Fruit fly (Drosophila melanogaster): ENCODE results near the gene CG17207.

dm6 chr3R:12398054-12398453, 40.9 kb downstream of the CG17207 start:
- TF ChIP-seq CG10348 (GFP tag; IDR thresholded peaks at IDR 0.05) (no peak), CG32121 (GFP tag; IDR thresholded peaks at IDR 0.05) (no peak), D1 (tag; optimal IDR thresholded peaks at IDR 0.05) (no peak), Ets98B (GFP tag; IDR thresholded peaks at IDR 0.05) (no peak), rn (GFP tag; IDR thresholded peaks at IDR 0.05) (no peak), fd96Ca (GFP tag; IDR thresholded peaks at IDR 0.05) (no peak), gl (tag; optimal IDR thresholded peaks at IDR 0.05) (no peak)
